Worm (Caenorhabditis elegans) whole organism, L3 larva: ENCODE results near the gene W02G9.4.

Source experiments
- ZK546.5 ChIP-seq: sonication (generic microtip); optimal IDR thresholded peaks from 2 replicates; lab custom pipeline; 2017; ENCODE audit warnings: missing biosample characterization, missing genetic modification characterization
- aly-2 ChIP-seq: fragments of 150-350 bp; optimal IDR thresholded peaks from 2 replicates; lab custom pipeline; 2014; ENCODE audit warnings: missing biosample characterization, missing genetic modification characterization
- ceh-16 ChIP-seq: sonication (generic microtip); optimal IDR thresholded peaks from 2 replicates; lab custom pipeline; 2017; ENCODE audit warnings: missing biosample characterization, missing genetic modification characterization
- ceh-28 ChIP-seq: fragments of 150-350 bp; optimal IDR thresholded peaks from 2 replicates; lab custom pipeline; 2014; ENCODE audit warnings: missing biosample characterization, missing genetic modification reagents, missing genetic modification characterization
- ceh-82 ChIP-seq: fragments of 150-350 bp; optimal IDR thresholded peaks from 2 replicates; lab custom pipeline; 2014; ENCODE audit warnings: missing biosample characterization, missing genetic modification characterization
- ceh-9 ChIP-seq: sonication (generic microtip); optimal IDR thresholded peaks from 2 replicates; lab custom pipeline; 2018; ENCODE audit warnings: missing biosample characterization, missing genetic modification characterization
- daf-12 ChIP-seq: fragments of 150-350 bp; optimal IDR thresholded peaks from 2 replicates; lab custom pipeline; 2014; ENCODE audit warnings: missing biosample characterization, missing genetic modification reagents, missing genetic modification characterization
- egl-27 ChIP-seq: sonication (generic microtip); optimal IDR thresholded peaks from 4 replicates; lab custom pipeline; 2017; ENCODE audit warnings: missing biosample characterization, missing genetic modification reagents, missing genetic modification characterization
- elt-1 ChIP-seq: fragments of 150-350 bp; optimal IDR thresholded peaks from 2 replicates; lab custom pipeline; 2014; ENCODE audit warnings: missing biosample characterization, missing genetic modification characterization
- elt-2 ChIP-seq: sonication (generic microtip); optimal IDR thresholded peaks from 2 replicates; lab custom pipeline; 2016; ENCODE audit warnings: missing genetic modification reagents, mild to moderate bottlenecking, missing genetic modification characterization, missing compliant biosample characterization
- elt-3 ChIP-seq, 3 experiments: fragments of 150-350 bp in 1 of 3; sonication (generic microtip) in 2 of 3; optimal IDR thresholded peaks; 2 replicates in 2 of 3; 4 replicates in 1 of 3; lab custom pipeline; 2014 to 2017; ENCODE audit warnings: missing biosample characterization in 3 of 3, missing genetic modification characterization in 3 of 3
- eor-1 ChIP-seq, 2 experiments: fragments of 150-350 bp; optimal IDR thresholded peaks; 2 replicates each; lab custom pipeline; 2014 to 2018; ENCODE audit warnings: missing biosample characterization in 2 of 2, missing genetic modification characterization in 2 of 2
- fkh-10 ChIP-seq: sonication (generic microtip); optimal IDR thresholded peaks from 2 replicates; lab custom pipeline; 2017; ENCODE audit warnings: missing biosample characterization, missing genetic modification reagents, missing genetic modification characterization
- fos-1 ChIP-seq: fragments of 150-350 bp; optimal IDR thresholded peaks from 2 replicates; lab custom pipeline; 2014; ENCODE audit warnings: missing biosample characterization, missing genetic modification characterization
- jun-1 ChIP-seq: fragments of 150-350 bp; optimal IDR thresholded peaks from 2 replicates; lab custom pipeline; 2014; ENCODE audit warnings: missing biosample characterization, missing genetic modification reagents, missing genetic modification characterization
- lin-15B ChIP-seq: fragments of 150-350 bp; optimal IDR thresholded peaks from 2 replicates; lab custom pipeline; 2014; ENCODE audit warnings: missing biosample characterization, missing genetic modification characterization
- lsy-12 ChIP-seq: sonication (generic microtip); optimal IDR thresholded peaks from 2 replicates; lab custom pipeline; 2016; ENCODE audit warnings: mild to moderate bottlenecking, missing genetic modification characterization, missing compliant biosample characterization
- mdl-1 ChIP-seq: fragments of 150-350 bp; optimal IDR thresholded peaks from 2 replicates; lab custom pipeline; 2014; ENCODE audit warnings: missing biosample characterization, missing genetic modification characterization
- mml-1 ChIP-seq: fragments of 150-350 bp; sonication (generic microtip); optimal IDR thresholded peaks from 3 replicates; lab custom pipeline; 2014; ENCODE audit warnings: missing biosample characterization, missing genetic modification characterization
- nfya-1 ChIP-seq: sonication (generic microtip); optimal IDR thresholded peaks from 2 replicates; lab custom pipeline; 2017; ENCODE audit warnings: missing genetic modification characterization, mild to moderate bottlenecking, missing compliant biosample characterization, antibody characterized with exemption, moderate library complexity; ENCODE audit not compliant: insufficient read depth
- nhr-23 ChIP-seq: fragments of 150-350 bp; optimal IDR thresholded peaks from 2 replicates; lab custom pipeline; 2014; ENCODE audit warnings: missing biosample characterization, missing genetic modification reagents, missing genetic modification characterization
- nhr-237 ChIP-seq: fragments of 150-350 bp; optimal IDR thresholded peaks from 2 replicates; lab custom pipeline; 2014; ENCODE audit warnings: missing biosample characterization, missing genetic modification characterization
- nhr-25 ChIP-seq: sonication (generic microtip); optimal IDR thresholded peaks from 2 replicates; lab custom pipeline; 2017; ENCODE audit warnings: missing biosample characterization, missing genetic modification characterization
- nhr-28 ChIP-seq: fragments of 150-350 bp; optimal IDR thresholded peaks from 2 replicates; lab custom pipeline; 2014; ENCODE audit warnings: missing biosample characterization, missing genetic modification characterization
- nhr-76 ChIP-seq: fragments of 150-350 bp; sonication (generic microtip); optimal IDR thresholded peaks from 5 replicates; lab custom pipeline; 2014; ENCODE audit warnings: missing biosample characterization, missing genetic modification characterization
- nhr-77 ChIP-seq: fragments of 150-350 bp; optimal IDR thresholded peaks from 2 replicates; lab custom pipeline; 2014; ENCODE audit warnings: missing biosample characterization, missing genetic modification characterization
- pha-4 ChIP-seq: fragments of 150-350 bp; optimal IDR thresholded peaks from 2 replicates; lab custom pipeline; 2014; ENCODE audit warnings: missing biosample characterization, missing genetic modification reagents, missing genetic modification characterization
- pqm-1 ChIP-seq: fragments of 150-350 bp; optimal IDR thresholded peaks from 2 replicates; lab custom pipeline; 2017; ENCODE audit warnings: missing biosample characterization, missing genetic modification characterization, inconsistent platforms
- sea-2 ChIP-seq: fragments of 150-350 bp; sonication (generic microtip); optimal IDR thresholded peaks from 4 replicates; lab custom pipeline; 2014; ENCODE audit warnings: missing biosample characterization, missing genetic modification reagents, missing genetic modification characterization
- skn-1 ChIP-seq: fragments of 150-350 bp; optimal IDR thresholded peaks from 2 replicates; lab custom pipeline; 2014; ENCODE audit warnings: missing biosample characterization, missing genetic modification characterization
- snpc-4 ChIP-seq: fragments of 150-350 bp; optimal IDR thresholded peaks from 2 replicates; lab custom pipeline; 2014; ENCODE audit warnings: missing biosample characterization, missing genetic modification characterization
- tbx-2 ChIP-seq: sonication (generic microtip); optimal IDR thresholded peaks from 2 replicates; lab custom pipeline; 2016; ENCODE audit warnings: mild to moderate bottlenecking, missing genetic modification characterization, missing compliant biosample characterization
- unc-39 ChIP-seq: sonication (generic microtip); optimal IDR thresholded peaks from 4 replicates; lab custom pipeline; 2017; ENCODE audit warnings: missing biosample characterization, missing genetic modification characterization
- zag-1 ChIP-seq: fragments of 150-350 bp; optimal IDR thresholded peaks from 2 replicates; lab custom pipeline; 2014; ENCODE audit warnings: missing biosample characterization, missing genetic modification characterization
- ztf-11 ChIP-seq: fragments of 150-350 bp; optimal IDR thresholded peaks from 2 replicates; lab custom pipeline; 2014; ENCODE audit warnings: missing biosample characterization, missing genetic modification characterization
- ztf-4 ChIP-seq: fragments of 150-350 bp; optimal IDR thresholded peaks from 2 replicates; lab custom pipeline; 2014; ENCODE audit warnings: missing biosample characterization, missing genetic modification characterization

The W02G9.4 gene

DNA sequence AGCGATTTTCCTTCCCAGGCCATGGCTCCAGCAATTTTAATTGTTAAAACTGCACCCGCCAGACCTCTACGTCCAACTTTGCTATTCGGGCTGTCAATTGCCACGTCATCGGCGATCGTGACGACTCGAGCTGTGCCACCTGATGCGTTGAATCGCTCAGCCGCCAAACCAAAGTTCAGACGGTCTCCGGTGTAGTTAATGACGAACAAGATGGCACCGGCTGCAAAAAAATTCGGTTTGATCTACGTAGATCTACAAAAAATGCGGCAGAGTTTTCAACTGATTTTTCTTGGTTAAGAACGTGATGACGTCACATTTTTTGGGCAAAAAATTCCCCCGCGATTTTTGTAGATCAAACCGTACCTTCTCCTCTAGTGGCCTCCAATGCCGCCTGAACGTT is 15.7 kb upstream of the W02G9.4 start:
- TF ChIP-seq aly-2 (no peak), unc-39 (no peak)

ce11 chrV:2652557-2653133 is 14.1 kb upstream of the W02G9.4 start, which contains the start of the genes W02H5.8 and angl-1:
TSS of gene W02H5.8 (minus strand) at chrV:2652657.
TSS of gene angl-1 (plus strand) at chrV:2653083.
- no peak for TF ChIP-seq ceh-9
- no peak for TF ChIP-seq lin-15B (tag; lab: Kevin White, UChicago)
- no peak for TF ChIP-seq sea-2 (GFP tag; lab: Kevin White, UChicago)
- no peak for TF ChIP-seq nhr-76
- TF ChIP-seq, all 47 proteins: peak for 0

DNA sequence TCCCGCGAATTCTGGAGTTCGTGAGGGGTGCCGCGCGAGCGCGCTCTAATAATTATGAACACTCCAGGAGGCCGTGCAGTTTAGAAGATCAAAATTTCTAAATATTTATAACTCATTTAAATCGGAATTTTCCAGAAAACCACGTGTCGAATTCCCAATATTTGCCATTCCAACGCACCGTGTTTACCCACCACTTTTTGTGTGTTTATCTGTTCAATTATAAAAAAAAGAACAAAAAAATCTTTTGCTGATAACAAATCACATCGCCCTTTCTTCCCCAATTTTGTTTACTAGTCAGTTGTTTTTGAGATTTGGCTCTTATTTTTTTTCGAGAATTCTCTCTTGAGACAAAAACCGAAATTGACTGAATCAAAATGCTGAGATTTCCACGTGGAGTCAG is 10.5 kb upstream of the W02G9.4 start:
- TF ChIP-seq elt-3 (tag; optimal IDR thresholded peaks at IDR 0.05; lab: Kevin White, UChicago) (no peak), tbx-2 (no peak), ceh-28 (no peak), pha-4 (tag; lab: Kevin White, UChicago) (peak; percentile 78), mdl-1 (tag; lab: Kevin White, UChicago) (no peak), zag-1 (no peak), ceh-9 (no peak), jun-1 (no peak), elt-2 (tag; lab: Kevin White, UChicago) (peak; percentile 43), nhr-76 (no peak), elt-1 (tag; lab: Kevin White, UChicago) (no peak), nhr-237 (tag; lab: Kevin White, UChicago) (no peak)

DNA sequence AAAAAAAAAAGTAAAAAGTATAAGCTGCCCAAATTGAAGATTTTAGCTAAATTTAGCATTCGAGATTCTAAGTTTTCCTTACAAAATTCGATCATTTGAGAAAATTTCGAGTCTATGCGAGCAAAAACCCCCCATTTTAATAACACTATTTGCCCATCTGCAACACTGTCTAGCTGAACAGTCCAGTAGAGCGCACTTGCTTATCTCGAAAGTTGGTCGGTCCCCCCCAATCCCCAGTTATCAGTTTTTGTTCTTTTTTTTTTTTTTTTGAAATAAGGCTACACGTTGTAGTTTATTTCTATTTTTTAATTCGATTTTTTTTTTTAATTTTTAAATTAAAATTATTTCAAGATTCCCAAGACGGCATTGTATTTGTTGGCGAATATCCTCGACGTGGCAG is 9.0 kb upstream of the W02G9.4 start:
- peak; percentile 9 for TF ChIP-seq pqm-1 (tag; lab: Kevin White, UChicago)
- peak; percentile 50 for TF ChIP-seq elt-2 (tag; lab: Kevin White, UChicago)
- TF ChIP-seq nhr-25, result no peak
- TF ChIP-seq lin-15B (tag; lab: Kevin White, UChicago), result peak; percentile 7
- peak; percentile 39 for TF ChIP-seq pha-4 (tag; lab: Kevin White, UChicago)
- peak; percentile 26 for TF ChIP-seq nfya-1
- TF ChIP-seq mml-1 (tag; lab: Kevin White, UChicago), result no peak

DNA sequence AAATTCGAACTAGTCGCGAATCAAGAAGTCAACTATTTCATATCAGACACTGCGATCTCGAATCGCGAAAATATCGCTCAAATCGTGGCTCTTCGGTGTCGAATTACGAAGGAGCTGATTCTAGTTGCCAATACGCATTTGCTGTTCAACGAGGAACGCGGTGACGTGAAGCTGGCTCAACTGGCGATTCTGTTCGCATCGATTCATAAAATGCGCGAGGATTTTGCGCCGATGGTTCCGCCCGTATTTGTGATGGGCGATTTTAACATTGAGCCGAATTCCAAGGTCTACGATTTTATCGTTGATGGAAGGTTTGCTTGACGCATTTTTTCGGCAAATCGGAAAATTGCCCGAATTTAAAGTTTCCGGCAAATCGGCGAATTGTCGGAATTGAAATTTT is 6.2 kb upstream of the W02G9.4 start:
- TF ChIP-seq fos-1 (tag; lab: Kevin White, UChicago), result no peak
- TF ChIP-seq ztf-4 (tag; lab: Kevin White, UChicago), result no peak
- TF ChIP-seq nfya-1, result no peak

- no peak for TF ChIP-seq snpc-4 (tag; lab: Kevin White, UChicago)
- no peak for TF ChIP-seq eor-1 (tag; optimal IDR thresholded peaks at IDR 0.05; lab: Kevin White, UChicago)
- TF ChIP-seq lsy-12 (tag; lab: Kevin White, UChicago), result peak; percentile 14
- no peak for TF ChIP-seq ceh-28
These were observed 2.1 kb upstream of the W02G9.4 start, which contains the start of gene ndx-2 for ce11 chrV:2664525-2665053. TSS of gene ndx-2 (minus strand) at chrV:2665003.

- TF ChIP-seq skn-1 (tag; lab: Kevin White, UChicago), result no peak
- peak; percentile 41 for TF ChIP-seq nhr-25
- peak; percentile 53 for TF ChIP-seq nfya-1
- no peak for TF ChIP-seq daf-12
- no peak for TF ChIP-seq mdl-1 (tag; lab: Kevin White, UChicago)
- no peak for TF ChIP-seq sea-2 (GFP tag; lab: Kevin White, UChicago)
- no peak for TF ChIP-seq eor-1 (tag; optimal IDR thresholded peaks at IDR 0.05; lab: Kevin White, UChicago)
- no peak for TF ChIP-seq ztf-4 (tag; lab: Kevin White, UChicago)
These were observed 4.5 kb downstream of the W02G9.4 start, which contains the start of gene kel-8 for ce11 chrV:2671155-2671554. TSS of gene kel-8 (plus strand) at chrV:2671455.

ce11 chrV:2672603-2673002 is 5.9 kb downstream of the W02G9.4 start, which contains the start of gene W02G9.3:
TSS of gene W02G9.3 (plus strand) at chrV:2672986.
- TF ChIP-seq elt-2 (tag; lab: Kevin White, UChicago), result peak; percentile 40
- TF ChIP-seq pqm-1 (tag; lab: Kevin White, UChicago), result peak; percentile 78
- peak; percentile 93 for TF ChIP-seq pha-4 (tag; lab: Kevin White, UChicago)
- no peak for TF ChIP-seq nhr-28 (tag; lab: Kevin White, UChicago)
- TF ChIP-seq skn-1 (tag; lab: Kevin White, UChicago), result peak; percentile 33
- TF ChIP-seq mdl-1 (tag; lab: Kevin White, UChicago), result no peak
- no peak for TF ChIP-seq elt-1 (tag; lab: Kevin White, UChicago)
- peak; percentile 75 for TF ChIP-seq nfya-1
- no peak for TF ChIP-seq ztf-11
- TF ChIP-seq mml-1 (tag; lab: Kevin White, UChicago), result no peak
- TF ChIP-seq ceh-82 (tag; lab: Kevin White, UChicago), result no peak
- TF ChIP-seq ceh-16 (tag; lab: Kevin White, UChicago), result no peak
- TF ChIP-seq snpc-4 (tag; lab: Kevin White, UChicago), result peak; percentile 67
- peak; percentile 89 for TF ChIP-seq lin-15B (tag; lab: Kevin White, UChicago)
- TF ChIP-seq ceh-28, result peak; percentile 19
- peak; percentile 55 for TF ChIP-seq egl-27 (tag; lab: Kevin White, UChicago)
- TF ChIP-seq nhr-76, result no peak
- TF ChIP-seq jun-1, result no peak
- TF ChIP-seq elt-3 (tag; optimal IDR thresholded peaks at IDR 0.05; lab: Kevin White, UChicago), result no peak
- TF ChIP-seq nhr-77, result no peak
- no peak for TF ChIP-seq ZK546.5 (tag; lab: Kevin White, UChicago)
- no peak for TF ChIP-seq fkh-10 (GFP tag; lab: Kevin White, UChicago)
- TF ChIP-seq nhr-23 (tag; lab: Kevin White, UChicago), result peak; percentile 65
